Worm (Caenorhabditis elegans): Measurements from ENCODE around the gene sams-3.

The sams-3 gene

DNA sequence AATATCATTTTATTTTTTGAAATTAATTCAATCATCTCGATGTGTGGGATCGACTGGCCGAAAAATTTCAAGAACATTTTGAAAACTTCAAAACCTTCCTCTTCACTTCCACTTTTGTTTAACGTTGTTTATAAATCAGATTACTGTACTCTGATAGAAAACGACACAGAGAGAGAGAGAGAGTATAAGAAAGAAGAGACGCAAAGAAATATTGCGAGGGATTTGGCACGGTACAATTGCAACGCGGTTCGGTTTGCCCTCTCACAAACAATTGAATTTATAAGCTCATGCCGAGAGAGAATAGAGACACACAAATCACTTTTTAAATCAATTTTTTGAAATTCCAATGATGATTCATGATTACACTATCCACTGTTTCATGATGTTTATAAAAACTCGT lies 42.1 kb upstream of the sams-3 start:
- TF ChIP-seq ets-4 (tag; optimal IDR thresholded peaks at IDR 0.05) = no peak
- TF ChIP-seq hlh-13 (GFP tag; optimal IDR thresholded peaks at IDR 0.05) = no peak
- TF ChIP-seq pax-1 (tag; optimal IDR thresholded peaks at IDR 0.05) = peak; percentile 96

DNA sequence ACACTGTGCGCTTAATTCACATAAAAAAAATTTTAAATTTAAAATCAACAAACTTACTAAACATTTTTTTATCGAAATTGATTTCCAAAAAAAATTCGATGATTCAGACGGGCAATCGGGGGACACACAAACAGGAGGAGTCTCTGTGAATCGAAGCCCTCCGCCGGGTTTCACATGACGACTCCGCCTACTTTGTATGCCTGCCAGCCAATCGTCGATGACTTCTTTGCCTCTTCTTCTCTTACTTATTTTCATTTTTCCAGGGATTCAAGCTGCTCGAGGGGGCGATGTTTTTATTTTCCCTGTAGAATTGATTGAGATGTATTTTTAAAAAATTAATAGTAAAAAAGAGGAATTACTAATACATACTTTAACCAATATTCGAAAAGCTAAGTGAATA lies 41.5 kb upstream of the sams-3 start, which contains the start of gene lntl-1:
Gene lntl-1 (minus strand): TSS at position 185 of the 400 bp plus-strand sequence.
- TF ChIP-seq pha-2 (tag; optimal IDR thresholded peaks at IDR 0.05) (no peak), nfya-1 (tag; optimal IDR thresholded peaks at IDR 0.05) (peak; percentile 85)

DNA sequence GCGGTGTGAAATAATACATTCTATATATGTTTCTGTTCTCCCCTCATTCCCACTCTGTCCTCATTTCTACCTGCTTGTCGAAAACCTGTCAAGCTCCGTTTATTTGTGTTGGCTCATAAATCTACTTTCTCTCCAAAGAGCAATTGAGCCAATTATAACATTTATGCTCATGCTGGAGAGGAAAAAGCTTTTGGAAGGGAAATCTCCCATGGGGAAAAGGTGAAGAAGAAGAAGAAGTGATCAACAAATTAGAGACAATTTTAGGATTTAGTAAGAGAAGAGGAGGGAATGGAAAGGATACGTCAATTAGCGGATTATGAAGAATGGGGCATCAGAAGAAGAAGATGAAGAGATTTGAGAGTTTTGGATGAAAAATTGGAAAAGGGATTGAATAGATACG lies 38.7 kb upstream of the sams-3 start:
- no peak for TF ChIP-seq nhr-11 (tag; optimal IDR thresholded peaks at IDR 0.05)
- TF ChIP-seq F13H6.1 (tag; optimal IDR thresholded peaks at IDR 0.05) = no peak
- peak; percentile 27 for TF ChIP-seq unc-42 (tag; optimal IDR thresholded peaks at IDR 0.05)
- TF ChIP-seq ttx-3 (tag; optimal IDR thresholded peaks at IDR 0.05) = peak; percentile 17
- TF ChIP-seq hlh-13 (GFP tag; optimal IDR thresholded peaks at IDR 0.05) = no peak
- TF ChIP-seq odd-2 (tag; optimal IDR thresholded peaks at IDR 0.05) = no peak

- TF ChIP-seq hlh-30 (tag; optimal IDR thresholded peaks at IDR 0.05; ENCODE audit: insufficient read depth) (no peak), hlh-8 (tag; optimal IDR thresholded peaks at IDR 0.05) (no peak), pag-3 (tag; optimal IDR thresholded peaks at IDR 0.05; ENCODE audit: borderline replicate concordance) (no peak), unc-55 (GFP tag; optimal IDR thresholded peaks at IDR 0.05) (peak; percentile 98), unc-42 (tag; optimal IDR thresholded peaks at IDR 0.05) (peak; percentile 31), pax-1 (tag; optimal IDR thresholded peaks at IDR 0.05) (no peak), tbx-2 (tag; optimal IDR thresholded peaks at IDR 0.05) (no peak), zip-5 (tag; optimal IDR thresholded peaks at IDR 0.05) (no peak)
Measured at ce11 chrIV:5811079-5811622, 37.3 kb upstream of the sams-3 start.

- TF ChIP-seq ref-2 (tag; optimal IDR thresholded peaks at IDR 0.05) (no peak), ama-1 (optimal IDR thresholded peaks at IDR 0.05) (no peak), ets-4 (tag; optimal IDR thresholded peaks at IDR 0.05) (no peak), sox-2 (GFP tag; IDR thresholded peaks at IDR 0.05) (no peak), dve-1 (tag; optimal IDR thresholded peaks at IDR 0.05) (no peak), dmd-4 (tag; optimal IDR thresholded peaks at IDR 0.05; ENCODE audit: borderline replicate concordance) (no peak), hlh-13 (GFP tag; optimal IDR thresholded peaks at IDR 0.05) (no peak), ceh-2 (tag; optimal IDR thresholded peaks at IDR 0.05) (no peak), odd-2 (tag; optimal IDR thresholded peaks at IDR 0.05) (no peak), C08G9.2 (tag; optimal IDR thresholded peaks at IDR 0.05) (no peak), ceh-24 (tag; optimal IDR thresholded peaks at IDR 0.05) (no peak), pqm-1 (tag; optimal IDR thresholded peaks at IDR 0.05) (no peak), rnt-1 (tag; optimal IDR thresholded peaks at IDR 0.05) (no peak), ceh-48 (tag; optimal IDR thresholded peaks at IDR 0.05) (no peak), ceh-19 (GFP tag; optimal IDR thresholded peaks at IDR 0.05) (no peak), zip-5 (tag; optimal IDR thresholded peaks at IDR 0.05) (no peak), tbx-2 (tag; optimal IDR thresholded peaks at IDR 0.05) (no peak), lin-11 (tag; optimal IDR thresholded peaks at IDR 0.05) (no peak), K09A11.1 (tag; optimal IDR thresholded peaks at IDR 0.05; ENCODE audit: insufficient read depth) (no peak), pha-2 (tag; optimal IDR thresholded peaks at IDR 0.05) (no peak)
Measured at ce11 chrIV:5814092-5814650, 34.3 kb upstream of the sams-3 start, which contains the start of gene oops-1. Gene oops-1 (minus strand): TSS chrIV:5814142.

DNA sequence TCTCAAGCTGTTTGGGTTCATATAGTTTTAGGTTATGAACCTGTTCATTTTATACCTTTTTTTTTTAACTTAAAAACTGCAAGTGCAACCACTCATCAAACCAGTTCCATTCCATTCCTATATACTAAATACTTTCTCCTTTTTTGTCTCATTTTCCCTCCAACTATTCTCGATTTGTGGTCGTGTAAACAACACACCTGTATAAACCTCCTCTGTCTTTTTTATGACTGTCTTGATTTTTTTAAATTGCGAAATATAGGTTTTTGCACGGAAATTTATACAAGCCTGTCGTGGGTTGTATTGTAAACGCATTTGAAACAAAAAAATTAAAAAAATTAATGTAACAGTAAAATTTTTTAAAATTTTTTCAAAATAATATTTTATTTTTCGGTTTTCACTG lies 32.0 kb upstream of the sams-3 start:
- TF ChIP-seq ref-2 (tag; optimal IDR thresholded peaks at IDR 0.05) (no peak), fkh-10 (GFP tag; optimal IDR thresholded peaks at IDR 0.05) (no peak), dmd-4 (tag; optimal IDR thresholded peaks at IDR 0.05; ENCODE audit: borderline replicate concordance) (no peak), pat-9 (tag; optimal IDR thresholded peaks at IDR 0.05) (no peak), pag-3 (tag; optimal IDR thresholded peaks at IDR 0.05; ENCODE audit: borderline replicate concordance) (no peak), T23F11.4 (GFP tag; optimal IDR thresholded peaks at IDR 0.05) (no peak), ceh-24 (tag; optimal IDR thresholded peaks at IDR 0.05) (no peak), hlh-8 (tag; optimal IDR thresholded peaks at IDR 0.05) (no peak), ceh-14 (tag; optimal IDR thresholded peaks at IDR 0.05) (no peak), pha-4 (tag; optimal IDR thresholded peaks at IDR 0.05) (no peak), sdc-2 (tag; optimal IDR thresholded peaks at IDR 0.05) (no peak), nhr-11 (tag; optimal IDR thresholded peaks at IDR 0.05) (no peak), ceh-31 (tag; optimal IDR thresholded peaks at IDR 0.05) (no peak), C38D4.7 (GFP tag; optimal IDR thresholded peaks at IDR 0.05) (no peak)
